Worm (Caenorhabditis elegans): ENCODE data around the gene sinh-1.

Gene sinh-1

ce11 chrII:12239449-12239848 lies 11.3 kb downstream of the sinh-1 start:
- TF ChIP-seq aly-1 (tag; optimal IDR thresholded peaks at IDR 0.05) (no peak), hmbx-1 (tag; optimal IDR thresholded peaks at IDR 0.05) (no peak), ama-1 (optimal IDR thresholded peaks at IDR 0.05) (no peak), tra-4 (tag; optimal IDR thresholded peaks at IDR 0.05) (no peak), tbx-37 (GFP tag; conservative IDR thresholded peaks at IDR 0.05) (no peak), F13C5.2 (tag; optimal IDR thresholded peaks at IDR 0.05) (no peak), ceh-13 (GFP tag; optimal IDR thresholded peaks at IDR 0.05) (no peak), sea-1 (GFP tag; conservative IDR thresholded peaks at IDR 0.05) (no peak)

ce11 chrII:12240088-12240487 lies 12.0 kb downstream of the sinh-1 start, which contains the start of gene txdc-12.1:
Gene txdc-12.1 (plus strand): TSS chrII:12240388.
- no peak for TF ChIP-seq tbx-11 (GFP tag; IDR thresholded peaks at IDR 0.05)
- peak; percentile 68 for TF ChIP-seq ceh-36 (tag; optimal IDR thresholded peaks at IDR 0.05)

ce11 chrII:12241792-12242191 lies 13.7 kb downstream of the sinh-1 start:
- TF ChIP-seq hmbx-1 (tag; optimal IDR thresholded peaks at IDR 0.05) (no peak), ets-7 (tag; optimal IDR thresholded peaks at IDR 0.05) (no peak), ama-1 (optimal IDR thresholded peaks at IDR 0.05) (no peak)

ce11 chrII:12242551-12242950 lies 14.4 kb downstream of the sinh-1 start, which contains the start of gene Y57A10A.24:
Gene Y57A10A.24 (plus strand): TSS chrII:12242946.
- TF ChIP-seq F13C5.2 (tag; optimal IDR thresholded peaks at IDR 0.05) (no peak), scrt-1 (GFP tag; IDR thresholded peaks at IDR 0.05) (peak; percentile 34; the same call in 1 of the 2 replicates), hmg-4 (GFP tag; optimal IDR thresholded peaks at IDR 0.05) (no peak), sea-1 (GFP tag; conservative IDR thresholded peaks at IDR 0.05) (no peak), ceh-13 (GFP tag; optimal IDR thresholded peaks at IDR 0.05) (no peak), ama-1 (optimal IDR thresholded peaks at IDR 0.05) (no peak), tra-4 (tag; optimal IDR thresholded peaks at IDR 0.05) (no peak), hmbx-1 (tag; optimal IDR thresholded peaks at IDR 0.05) (no peak)

ce11 chrII:12249042-12249441 lies 20.9 kb downstream of the sinh-1 start, which contains the start of gene tag-276:
Gene tag-276 (minus strand): TSS chrII:12249142.
- TF ChIP-seq sea-1 (GFP tag; conservative IDR thresholded peaks at IDR 0.05) (no peak), F13C5.2 (tag; optimal IDR thresholded peaks at IDR 0.05) (no peak), ama-1 (optimal IDR thresholded peaks at IDR 0.05) (no peak), hnd-1 (tag; optimal IDR thresholded peaks at IDR 0.05) (no peak), hmbx-1 (tag; optimal IDR thresholded peaks at IDR 0.05) (no peak), tbx-11 (GFP tag; IDR thresholded peaks at IDR 0.05) (no peak), tra-4 (tag; optimal IDR thresholded peaks at IDR 0.05) (no peak), hmg-4 (GFP tag; optimal IDR thresholded peaks at IDR 0.05) (no peak), ets-7 (tag; optimal IDR thresholded peaks at IDR 0.05) (no peak), B0310.2 (tag; optimal IDR thresholded peaks at IDR 0.05) (no peak), scrt-1 (GFP tag; IDR thresholded peaks at IDR 0.05) (no peak), pes-1 (GFP tag; IDR thresholded peaks at IDR 0.05) (no peak), aly-1 (tag; optimal IDR thresholded peaks at IDR 0.05) (no peak), flt-1 (GFP tag; IDR thresholded peaks at IDR 0.05) (no peak), ceh-36 (tag; optimal IDR thresholded peaks at IDR 0.05) (no peak)

- TF ChIP-seq sea-1 (GFP tag; conservative IDR thresholded peaks at IDR 0.05) (no peak), hmbx-1 (tag; optimal IDR thresholded peaks at IDR 0.05) (no peak)
Observed at ce11 chrII:12255545-12256233, 27.6 kb downstream of the sinh-1 start.

- TF ChIP-seq B0310.2 (tag; optimal IDR thresholded peaks at IDR 0.05), result no peak
- 0 out of 2 replicates have a peak, but pooled peaks have one; percentile 8 for TF ChIP-seq sea-1 (GFP tag; conservative IDR thresholded peaks at IDR 0.05)
- peak; percentile 10 for TF ChIP-seq hmg-4 (GFP tag; optimal IDR thresholded peaks at IDR 0.05)
Observed at ce11 chrII:12256528-12256927, 28.4 kb downstream of the sinh-1 start, which contains the start of gene parn-2. Gene parn-2 (minus strand): TSS chrII:12256628.

ce11 chrII:12257095-12257494 lies 29.0 kb downstream of the sinh-1 start:
- TF ChIP-seq pes-1 (GFP tag; IDR thresholded peaks at IDR 0.05), result no peak
- no peak for TF ChIP-seq ama-1 (optimal IDR thresholded peaks at IDR 0.05)
- TF ChIP-seq ceh-36 (tag; optimal IDR thresholded peaks at IDR 0.05), result no peak
- no peak for TF ChIP-seq tbx-37 (GFP tag; conservative IDR thresholded peaks at IDR 0.05)
- no peak for TF ChIP-seq hmg-4 (GFP tag; optimal IDR thresholded peaks at IDR 0.05)
- TF ChIP-seq hnd-1 (tag; optimal IDR thresholded peaks at IDR 0.05), result no peak
- TF ChIP-seq B0310.2 (tag; optimal IDR thresholded peaks at IDR 0.05), result no peak
- no peak for TF ChIP-seq ceh-13 (GFP tag; optimal IDR thresholded peaks at IDR 0.05)
- TF ChIP-seq sea-1 (GFP tag; conservative IDR thresholded peaks at IDR 0.05), result no peak
- no peak for TF ChIP-seq tbx-11 (GFP tag; IDR thresholded peaks at IDR 0.05)
- TF ChIP-seq tra-4 (tag; optimal IDR thresholded peaks at IDR 0.05), result no peak
- no peak for TF ChIP-seq scrt-1 (GFP tag; IDR thresholded peaks at IDR 0.05)
- TF ChIP-seq hmbx-1 (tag; optimal IDR thresholded peaks at IDR 0.05), result no peak
- no peak for TF ChIP-seq F13C5.2 (tag; optimal IDR thresholded peaks at IDR 0.05)
- TF ChIP-seq aly-1 (tag; optimal IDR thresholded peaks at IDR 0.05), result no peak
- no peak for TF ChIP-seq ets-7 (tag; optimal IDR thresholded peaks at IDR 0.05)
- TF ChIP-seq flt-1 (GFP tag; IDR thresholded peaks at IDR 0.05), result no peak

ce11 chrII:12260538-12260937 lies 32.4 kb downstream of the sinh-1 start:
- TF ChIP-seq flt-1 (GFP tag; IDR thresholded peaks at IDR 0.05), result no peak
- no peak for TF ChIP-seq F13C5.2 (tag; optimal IDR thresholded peaks at IDR 0.05)
- TF ChIP-seq ets-7 (tag; optimal IDR thresholded peaks at IDR 0.05), result no peak
- TF ChIP-seq B0310.2 (tag; optimal IDR thresholded peaks at IDR 0.05), result no peak
